Fruit fly (Drosophila melanogaster): ENCODE results near the gene SAK.

- TF ChIP-seq CG4424 (GFP tag; optimal IDR thresholded peaks at IDR 0.05) (peak; percentile 71), jigr1 (GFP tag; IDR thresholded peaks at IDR 0.05) (no peak), CG12659 (GFP tag; optimal IDR thresholded peaks at IDR 0.05) (peak; percentile 86), btn (GFP tag; optimal IDR thresholded peaks at IDR 0.05) (no peak), CG4360 (GFP tag; IDR thresholded peaks at IDR 0.05) (peak; percentile 74), br (optimal IDR thresholded peaks at IDR 0.05) (no peak), Eip74EF (GFP tag; optimal IDR thresholded peaks at IDR 0.05) (no peak), HmgD (GFP tag; optimal IDR thresholded peaks at IDR 0.05) (peak; percentile 42), luna (GFP tag; optimal IDR thresholded peaks at IDR 0.05) (no peak), Myb (GFP tag; optimal IDR thresholded peaks at IDR 0.05) (peak; percentile 70), ham (GFP tag; IDR thresholded peaks at IDR 0.05) (no peak), CG1024 (GFP tag; IDR thresholded peaks at IDR 0.05) (peak; percentile 33; the same call in 1 of the 2 replicates), cad (GFP tag; optimal IDR thresholded peaks at IDR 0.05) (no peak)
Measured at dm6 chr3L:21507354-21507928, 8.2 kb downstream of the SAK start, which contains the start of the genes Glg1 and M6.

All from whole organism, embryonic.